Worm (Caenorhabditis elegans) whole organism, young adult: ENCODE data around the gene W02B3.4.

Experiments
- B0019.2 ChIP-seq: fragments of 200-800 bp; sonication (Bioruptor generic); conservative IDR thresholded peaks from 2 replicates; pipeline ENCODE4 v1.3.6; 2022; ENCODE audit warnings: missing genetic modification reagents, missing genetic modification characterization, missing compliant biosample characterization
- C06A6.2 ChIP-seq: fragments of 200-800 bp; sonication (Bioruptor generic); conservative IDR thresholded peaks from 2 replicates; pipeline ENCODE4 v1.3.6; 2022; ENCODE audit warnings: missing genetic modification characterization, missing compliant biosample characterization
- C17E4.6 ChIP-seq: fragments of 200-800 bp; sonication (Bioruptor generic); IDR thresholded peaks from 2 replicates; pipeline ENCODE4 v1.3.6; 2022; ENCODE audit warnings: missing genetic modification reagents, missing genetic modification characterization, missing compliant biosample characterization
- D2030.7 ChIP-seq: fragments of 200-800 bp; sonication (Bioruptor generic); IDR thresholded peaks from 2 replicates; pipeline ENCODE4 v1.3.6; 2022; ENCODE audit warnings: missing genetic modification reagents, missing genetic modification characterization, missing compliant biosample characterization
- F37B4.10 ChIP-seq: fragments of 200-800 bp; sonication (Bioruptor generic); IDR thresholded peaks from 2 replicates; pipeline ENCODE4 v1.3.6; 2022; ENCODE audit warnings: missing genetic modification characterization, missing compliant biosample characterization
- F55B11.4 ChIP-seq: sonication (generic microtip); optimal IDR thresholded peaks from 2 replicates; lab custom pipeline; 2016; ENCODE audit warnings: missing compliant biosample characterization, missing genetic modification characterization, borderline replicate concordance; ENCODE audit not compliant: insufficient read depth
- T26A5.8 ChIP-seq: sonication (generic microtip); optimal IDR thresholded peaks from 2 replicates; lab custom pipeline; 2016; ENCODE audit warnings: missing genetic modification characterization, missing compliant biosample characterization
- Y53G8AR.9 ChIP-seq: fragments of 200-800 bp; sonication (Bioruptor generic); conservative IDR thresholded peaks from 2 replicates; pipeline ENCODE4 v1.3.6; 2022; ENCODE audit warnings: missing genetic modification reagents, missing genetic modification characterization, missing compliant biosample characterization
- Y95B8A.8 ChIP-seq: fragments of 200-800 bp; sonication (Bioruptor generic); IDR thresholded peaks from 2 replicates; pipeline ENCODE4 v1.3.6; 2022; ENCODE audit warnings: missing genetic modification reagents, missing genetic modification characterization, missing compliant biosample characterization
- akir-1 ChIP-seq: fragments of 200-800 bp; sonication (Bioruptor generic); optimal IDR thresholded peaks from 2 replicates; lab custom pipeline; 2018; ENCODE audit warnings: mild to moderate bottlenecking, missing genetic modification characterization, moderate library complexity, missing compliant biosample characterization
- atf-7 ChIP-seq: sonication (generic microtip); optimal IDR thresholded peaks from 2 replicates; lab custom pipeline; 2017; ENCODE audit warnings: mild to moderate bottlenecking, missing genetic modification characterization, missing compliant biosample characterization
- attf-5 ChIP-seq: fragments of 200-800 bp; sonication (Bioruptor generic); optimal IDR thresholded peaks from 2 replicates; lab custom pipeline; 2018; ENCODE audit warnings: mild to moderate bottlenecking, missing genetic modification characterization, missing compliant biosample characterization
- attf-6 ChIP-seq: fragments of 200-800 bp; sonication (Bioruptor generic); IDR thresholded peaks from 2 replicates; pipeline ENCODE4 v1.3.6; 2022; ENCODE audit warnings: missing genetic modification reagents, missing genetic modification characterization, missing compliant biosample characterization
- cebp-1 ChIP-seq, 2 experiments: fragments of 200-800 bp in 1 of 2; sonication (Bioruptor generic) in 1 of 2; sonication (generic microtip) in 1 of 2; IDR thresholded peaks in 1 of 2; optimal IDR thresholded peaks in 1 of 2; 2 replicates each; pipeline versions ENCODE4 v1.3.6 to Lab custom; 2017 to 2022; ENCODE audit warnings: missing compliant biosample characterization in 2 of 2, missing genetic modification characterization in 2 of 2, mild to moderate bottlenecking in 1 of 2, missing genetic modification reagents in 1 of 2, moderate library complexity in 1 of 2
- cebp-2 ChIP-seq: fragments of 200-800 bp; sonication (Bioruptor generic); IDR thresholded peaks from 2 replicates; pipeline ENCODE4 v1.3.6; 2022; ENCODE audit warnings: missing genetic modification characterization, missing compliant biosample characterization
- ceh-100 ChIP-seq: fragments of 200-800 bp; sonication (Bioruptor generic); IDR thresholded peaks from 2 replicates; pipeline ENCODE4 v1.3.6; 2022; ENCODE audit warnings: missing genetic modification reagents, missing genetic modification characterization, missing compliant biosample characterization
- dpl-1 ChIP-seq: fragments of 150-350 bp; optimal IDR thresholded peaks from 2 replicates; lab custom pipeline; 2014; ENCODE audit warnings: missing biosample characterization, missing genetic modification reagents, missing genetic modification characterization
- efl-1 ChIP-seq: fragments of 150-350 bp; optimal IDR thresholded peaks from 2 replicates; lab custom pipeline; 2014; ENCODE audit warnings: missing biosample characterization, missing genetic modification reagents, missing genetic modification characterization
- egrh-3 ChIP-seq: fragments of 200-800 bp; sonication (Bioruptor generic); IDR thresholded peaks from 2 replicates; pipeline ENCODE4 v1.3.6; 2022; ENCODE audit warnings: missing genetic modification reagents, missing genetic modification characterization, missing compliant biosample characterization
- ets-4 ChIP-seq: fragments of 200-800 bp; sonication (Bioruptor generic); optimal IDR thresholded peaks from 2 replicates; lab custom pipeline; 2018; ENCODE audit warnings: mild to moderate bottlenecking, missing genetic modification characterization, missing compliant biosample characterization
- fkh-3 ChIP-seq: sonication (generic microtip); optimal IDR thresholded peaks from 2 replicates; lab custom pipeline; 2016; ENCODE audit warnings: mild to moderate bottlenecking, missing genetic modification characterization, missing compliant biosample characterization
- hlh-12 ChIP-seq: sonication (generic microtip); optimal IDR thresholded peaks from 2 replicates; lab custom pipeline; 2016; ENCODE audit warnings: missing genetic modification characterization, missing compliant biosample characterization
- hmg-1.2 ChIP-seq: fragments of 200-800 bp; sonication (Bioruptor generic); IDR thresholded peaks from 2 replicates; pipeline ENCODE4 v1.3.6; 2022; ENCODE audit warnings: missing genetic modification reagents, missing genetic modification characterization, missing compliant biosample characterization
- hsf-1 ChIP-seq: fragments of 200-800 bp; sonication (Bioruptor generic); IDR thresholded peaks from 2 replicates; pipeline ENCODE4 v1.3.6; 2022; ENCODE audit warnings: missing genetic modification reagents, missing genetic modification characterization, missing compliant biosample characterization
- let-607 ChIP-seq, 2 experiments: fragments of 200-800 bp in 1 of 2; sonication (Bioruptor generic) in 1 of 2; sonication (generic microtip) in 1 of 2; optimal IDR thresholded peaks; 2 replicates each; lab custom pipeline; 2016 to 2018; ENCODE audit warnings: mild to moderate bottlenecking in 2 of 2, missing compliant biosample characterization in 2 of 2, missing genetic modification characterization in 2 of 2, moderate library complexity in 2 of 2, missing genotype in 1 of 2
- lin-26 ChIP-seq: fragments of 200-800 bp; sonication (Bioruptor generic); IDR thresholded peaks from 2 replicates; pipeline ENCODE4 v1.3.6; 2022; ENCODE audit warnings: missing genetic modification reagents, missing genetic modification characterization, missing compliant biosample characterization
- lin-35 ChIP-seq, 3 experiments: fragments of 150-350 bp in 2 of 3; sonication (generic microtip) in 1 of 3; optimal IDR thresholded peaks; 2 replicates each; lab custom pipeline; 2014 to 2018; ENCODE audit warnings: missing biosample characterization in 3 of 3, missing genetic modification characterization in 3 of 3, missing genetic modification reagents in 3 of 3
- lin-54 ChIP-seq: fragments of 200-800 bp; sonication (Bioruptor generic); optimal IDR thresholded peaks from 2 replicates; lab custom pipeline; 2018; ENCODE audit warnings: mild to moderate bottlenecking, missing genetic modification characterization, missing compliant biosample characterization
- lir-1 ChIP-seq: fragments of 200-800 bp; sonication (Bioruptor generic); conservative IDR thresholded peaks from 2 replicates; pipeline ENCODE4 v1.3.6; 2022; ENCODE audit warnings: missing genetic modification reagents, missing genetic modification characterization, missing compliant biosample characterization
- madf-6 ChIP-seq: fragments of 200-800 bp; sonication (Bioruptor generic); IDR thresholded peaks from 2 replicates; pipeline ENCODE4 v1.3.6; 2022; ENCODE audit warnings: missing genetic modification reagents, missing genetic modification characterization, missing compliant biosample characterization
- madf-8 ChIP-seq: fragments of 200-800 bp; sonication (Bioruptor generic); conservative IDR thresholded peaks from 2 replicates; pipeline ENCODE4 v1.3.6; 2022; ENCODE audit warnings: missing genetic modification reagents, missing genetic modification characterization, missing compliant biosample characterization
- mcd-1 ChIP-seq: fragments of 200-800 bp; sonication (Bioruptor generic); IDR thresholded peaks from 2 replicates; pipeline ENCODE4 v1.3.6; 2022; ENCODE audit warnings: missing genetic modification reagents, missing genetic modification characterization, missing compliant biosample characterization
- nfya-1 ChIP-seq: sonication (generic microtip); optimal IDR thresholded peaks from 2 replicates; lab custom pipeline; 2017; ENCODE audit warnings: antibody characterized with exemption, missing compliant biosample characterization, missing genetic modification characterization, borderline replicate concordance; ENCODE audit not compliant: insufficient read depth
- nfya-2 ChIP-seq: fragments of 200-800 bp; sonication (Bioruptor generic); IDR thresholded peaks from 2 replicates; pipeline ENCODE4 v1.3.6; 2022; ENCODE audit warnings: missing genetic modification reagents, missing genetic modification characterization, missing compliant biosample characterization
- nhr-90 ChIP-seq: sonication (generic microtip); optimal IDR thresholded peaks from 2 replicates; lab custom pipeline; 2016; ENCODE audit warnings: missing genotype, mild to moderate bottlenecking, missing genetic modification characterization, missing compliant biosample characterization
- pbrm-1 ChIP-seq: fragments of 200-800 bp; sonication (Bioruptor generic); IDR thresholded peaks from 2 replicates; pipeline ENCODE4 v1.3.6; 2022; ENCODE audit warnings: missing genetic modification reagents, missing genetic modification characterization, missing compliant biosample characterization
- sea-2 ChIP-seq: fragments of 200-800 bp; sonication (Bioruptor generic); IDR thresholded peaks from 2 replicates; pipeline ENCODE4 v1.3.6; 2022; ENCODE audit warnings: missing genetic modification characterization, missing compliant biosample characterization
- snpc-1.3 ChIP-seq: sonication (generic microtip); optimal IDR thresholded peaks from 2 replicates; lab custom pipeline; 2017; ENCODE audit warnings: missing genetic modification characterization, mild to moderate bottlenecking, missing compliant biosample characterization, antibody characterized with exemption, moderate library complexity, missing genotype, missing genetic modification reagents; ENCODE audit not compliant: insufficient read depth
- snpc-4 ChIP-seq, 5 experiments: fragments of 150-350 bp in 1 of 5; sonication (generic microtip) in 4 of 5; optimal IDR thresholded peaks; 2 replicates each; lab custom pipeline; 2014 to 2018; ENCODE audit warnings: missing genetic modification characterization in 5 of 5, missing biosample characterization in 3 of 5, antibody characterized with exemption in 2 of 5, mild to moderate bottlenecking in 2 of 5, missing compliant biosample characterization in 2 of 5, missing genotype in 2 of 5, moderate library complexity in 2 of 5, missing genetic modification reagents in 1 of 5
- tbp1 ChIP-seq: fragments of 200-800 bp; sonication (Bioruptor generic); optimal IDR thresholded peaks from 2 replicates; lab custom pipeline; 2018; ENCODE audit warnings: mild to moderate bottlenecking, missing genetic modification characterization, missing compliant biosample characterization
- tlf-1 ChIP-seq: fragments of 200-800 bp; sonication (Bioruptor generic); optimal IDR thresholded peaks from 2 replicates; lab custom pipeline; 2018; ENCODE audit warnings: mild to moderate bottlenecking, missing genetic modification characterization, missing compliant biosample characterization
- zim-3 ChIP-seq: sonication (generic microtip); optimal IDR thresholded peaks from 2 replicates; lab custom pipeline; 2017; ENCODE audit warnings: mild to moderate bottlenecking, missing genetic modification characterization, moderate library complexity, missing compliant biosample characterization
- ztf-26 ChIP-seq: sonication (generic microtip); optimal IDR thresholded peaks from 2 replicates; lab custom pipeline; 2017; ENCODE audit warnings: missing genetic modification characterization, missing compliant biosample characterization
- ztf-6 ChIP-seq: fragments of 200-800 bp; sonication (Bioruptor generic); IDR thresholded peaks from 2 replicates; pipeline ENCODE4 v1.3.6; 2022; ENCODE audit warnings: missing genetic modification reagents, missing genetic modification characterization, missing compliant biosample characterization

W02B3.4 gene

DNA sequence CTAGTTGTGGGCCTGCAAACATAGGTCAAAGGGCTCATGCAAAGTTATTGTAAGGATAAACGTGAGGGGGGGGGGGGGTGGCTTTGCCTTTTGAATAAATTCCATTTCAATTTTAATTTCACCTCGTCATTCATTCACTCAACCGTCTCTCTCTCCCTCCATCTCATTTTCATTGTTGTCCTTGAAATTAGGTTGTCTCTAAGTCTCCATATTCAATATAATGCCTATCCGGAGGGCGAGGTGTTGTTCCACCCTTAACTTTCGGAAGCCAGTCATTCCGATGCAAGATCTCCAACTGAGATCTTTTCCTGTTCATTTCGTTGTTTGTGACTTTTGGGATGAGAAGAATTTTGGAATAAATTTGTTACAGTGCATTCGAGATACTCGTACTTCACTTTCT lies 26.0 kb downstream of the W02B3.4 start:
- no peak for TF ChIP-seq nfya-1 (tag; lab: Kevin White, UChicago)
- no peak for TF ChIP-seq ztf-6 (GFP tag; lab: Robert Waterston, UW)
- no peak for TF ChIP-seq madf-8 (GFP tag; lab: Robert Waterston, UW)

DNA sequence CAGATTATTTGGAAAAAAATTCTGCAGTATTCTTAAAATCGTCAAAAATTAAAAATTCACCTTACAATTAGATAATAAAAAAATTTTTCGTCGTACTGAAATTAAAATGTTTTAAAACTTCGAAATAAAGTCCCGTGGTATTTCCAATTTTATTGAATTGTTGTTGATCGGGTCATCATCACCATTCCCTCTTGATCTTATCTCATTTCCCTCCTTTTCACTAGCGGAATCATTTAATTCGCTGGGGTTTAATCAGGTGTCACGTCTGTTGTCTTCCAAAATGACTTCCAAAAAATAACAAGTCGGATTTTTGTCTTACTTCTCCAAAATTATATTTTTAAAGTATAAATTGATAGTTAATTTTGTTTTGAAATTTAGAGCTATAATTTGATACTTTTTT lies 26.6 kb downstream of the W02B3.4 start:
- TF ChIP-seq T26A5.8 (tag; lab: Kevin White, UChicago) (no peak), Y53G8AR.9 (GFP tag; lab: Robert Waterston, UW) (no peak), akir-1 (no peak), zim-3 (no peak), let-607 (tag; optimal IDR thresholded peaks at IDR 0.05; lab: Kevin White, UChicago) (no peak), C06A6.2 (GFP tag; lab: Robert Waterston, UW) (no peak), F55B11.4 (tag; lab: Kevin White, UChicago) (no peak), nfya-1 (tag; lab: Kevin White, UChicago) (no peak), lin-26 (GFP tag; lab: Robert Waterston, UW) (no peak), attf-5 (GFP tag; lab: Kevin White, UChicago) (no peak), lir-1 (no peak)
- TF ChIP-seq, all 124 proteins: peak for 0

DNA sequence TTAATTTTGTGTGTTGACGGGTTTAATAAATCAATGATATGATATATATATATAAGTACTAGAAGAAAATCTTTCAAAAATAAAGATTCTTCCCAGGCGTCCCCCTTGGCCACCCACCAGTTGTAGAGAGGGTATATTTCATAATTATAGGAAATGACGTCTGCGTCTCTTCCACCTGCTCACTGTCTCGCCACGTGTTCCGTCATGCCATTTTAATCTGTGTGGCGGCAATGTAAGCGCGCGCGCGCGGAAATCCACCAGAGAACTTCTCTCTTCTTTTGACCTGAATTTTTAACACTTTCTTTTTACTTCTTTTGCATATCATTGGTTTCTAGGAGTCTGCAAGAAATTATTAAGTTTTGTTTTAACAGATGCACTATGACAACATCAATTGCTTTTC lies 28.9 kb downstream of the W02B3.4 start:
- TF ChIP-seq madf-6: peak; percentile 89
- TF ChIP-seq snpc-1.3: no peak
- no peak for TF ChIP-seq cebp-2 (GFP tag; lab: Robert Waterston, UW)
- no peak for TF ChIP-seq attf-6 (GFP tag; lab: Robert Waterston, UW)
- TF ChIP-seq pbrm-1: no peak
- TF ChIP-seq zim-3: no peak
- TF ChIP-seq ztf-26: no peak
- no peak; the same call in 1 of the 2 replicates for TF ChIP-seq ceh-100 (GFP tag; lab: Robert Waterston, UW)
- TF ChIP-seq F37B4.10 (GFP tag; lab: Robert Waterston, UW): no peak
- TF ChIP-seq mcd-1 (GFP tag; lab: Robert Waterston, UW): peak; percentile 30; the same call in 1 of the 2 replicates
- peak; percentile 78 for TF ChIP-seq efl-1 (GFP tag; lab: Kevin White, UChicago)
- no peak for TF ChIP-seq B0019.2 (GFP tag; lab: Robert Waterston, UW)
- no peak for TF ChIP-seq Y95B8A.8 (GFP tag; lab: Robert Waterston, UW)
- TF ChIP-seq hsf-1 (GFP tag; lab: Robert Waterston, UW): no peak
- no peak for TF ChIP-seq tlf-1 (GFP tag; lab: Kevin White, UChicago)
- no peak for TF ChIP-seq sea-2 (GFP tag; lab: Robert Waterston, UW)
- TF ChIP-seq lin-54: no peak
- TF ChIP-seq lin-35 (GFP tag; optimal IDR thresholded peaks at IDR 0.05; lab: Kevin White, UChicago): no peak
- TF ChIP-seq ets-4 (GFP tag; lab: Kevin White, UChicago): no peak
- TF ChIP-seq nhr-90 (tag; lab: Kevin White, UChicago): no peak
- no peak for TF ChIP-seq snpc-4 (GFP tag; optimal IDR thresholded peaks at IDR 0.05; lab: Kevin White, UChicago)
- TF ChIP-seq snpc-4 (tag; optimal IDR thresholded peaks at IDR 0.05; lab: Kevin White, UChicago): no peak
- TF ChIP-seq cebp-1 (GFP tag; IDR thresholded peaks at IDR 0.05; lab: Robert Waterston, UW): 0 out of 2 replicates have a peak, but pooled peaks have one; percentile 8
- peak; percentile 81 for TF ChIP-seq cebp-1 (tag; optimal IDR thresholded peaks at IDR 0.05; lab: Kevin White, UChicago)
- peak; percentile 89 for TF ChIP-seq hmg-1.2
- TF ChIP-seq dpl-1 (GFP tag; lab: Kevin White, UChicago): no peak
- no peak for TF ChIP-seq hlh-12
- TF ChIP-seq tbp1 (GFP tag; lab: Kevin White, UChicago): no peak
- TF ChIP-seq D2030.7 (GFP tag; lab: Robert Waterston, UW): no peak
- TF ChIP-seq C17E4.6 (GFP tag; lab: Robert Waterston, UW): no peak
- TF ChIP-seq nfya-2 (GFP tag; lab: Robert Waterston, UW): no peak
- no peak for TF ChIP-seq atf-7 (tag; lab: Kevin White, UChicago)
- TF ChIP-seq egrh-3 (GFP tag; lab: Robert Waterston, UW): no peak
- TF ChIP-seq fkh-3 (tag; lab: Kevin White, UChicago): no peak
